Worm (Caenorhabditis elegans) whole organism, L4 larva: ENCODE data around the gene poml-1.

Experiments used
- F44E2.7 ChIP-seq: fragments of 200-800 bp; sonication (Bioruptor generic); IDR thresholded peaks from 2 replicates; pipeline ENCODE4 v2.1.2; 2022; ENCODE audit warnings: missing genetic modification characterization, missing compliant biosample characterization
- R02D3.7 ChIP-seq: fragments of 150-350 bp; sonication (generic microtip); optimal IDR thresholded peaks from 3 replicates; lab custom pipeline; 2014; ENCODE audit warnings: missing biosample characterization, missing genetic modification characterization
- T26A8.4 ChIP-seq: fragments of 200-800 bp; sonication (Bioruptor generic); IDR thresholded peaks from 2 replicates; pipeline ENCODE4 v1.3.6; 2022; ENCODE audit warnings: missing genetic modification characterization, missing compliant biosample characterization
- Y105C5A.15 ChIP-seq: fragments of 200-800 bp; sonication (Bioruptor generic); IDR thresholded peaks from 2 replicates; pipeline ENCODE4 v1.3.6; 2022; ENCODE audit warnings: missing genetic modification characterization, missing compliant biosample characterization
- ZK546.5 ChIP-seq, 2 experiments: sonication (generic microtip); optimal IDR thresholded peaks; 2 replicates each; lab custom pipeline; 2017; ENCODE audit warnings: missing biosample characterization in 2 of 2, missing genetic modification characterization in 2 of 2
- aha-1 ChIP-seq: fragments of 150-350 bp; peaks from one replicate; lab custom pipeline; 2014; ENCODE audit warnings: missing biosample characterization, missing genetic modification characterization
- arid-1 ChIP-seq: fragments of 200-800 bp; sonication (Bioruptor generic); conservative IDR thresholded peaks from 2 replicates; pipeline ENCODE4 v1.3.6; 2022; ENCODE audit warnings: missing genetic modification reagents, missing genetic modification characterization, missing compliant biosample characterization
- attf-4 ChIP-seq: sonication (generic microtip); optimal IDR thresholded peaks from 3 replicates; lab custom pipeline; 2017; ENCODE audit warnings: missing biosample characterization, missing genetic modification characterization
- ceh-20 ChIP-seq: fragments of 200-800 bp; sonication (Bioruptor generic); IDR thresholded peaks from 2 replicates; pipeline ENCODE4 v1.3.6; 2022; ENCODE audit warnings: missing genetic modification reagents, missing genetic modification characterization, missing compliant biosample characterization
- ceh-44 ChIP-seq: fragments of 200-800 bp; sonication (Bioruptor generic); IDR thresholded peaks from 2 replicates; pipeline ENCODE4 v1.3.6; 2022; ENCODE audit warnings: missing genetic modification reagents, missing genetic modification characterization, missing compliant biosample characterization
- ceh-82 ChIP-seq: sonication (generic microtip); optimal IDR thresholded peaks from 2 replicates; lab custom pipeline; 2017; ENCODE audit warnings: missing biosample characterization, missing genetic modification characterization
- ctbp-1 ChIP-seq: fragments of 200-800 bp; sonication (Bioruptor generic); IDR thresholded peaks from 2 replicates; pipeline ENCODE4 v1.3.6; 2022; ENCODE audit warnings: missing genetic modification reagents, missing genetic modification characterization, missing compliant biosample characterization
- daf-19 ChIP-seq: fragments of 200-800 bp; sonication (Bioruptor generic); conservative IDR thresholded peaks from 2 replicates; pipeline ENCODE4 v1.3.6; 2022; ENCODE audit warnings: missing genetic modification characterization, missing compliant biosample characterization
- daf-8 ChIP-seq: fragments of 200-800 bp; sonication (Bioruptor generic); IDR thresholded peaks from 2 replicates; pipeline ENCODE4 v1.3.6; 2022; ENCODE audit warnings: missing genetic modification characterization, missing compliant biosample characterization
- dmd-6 ChIP-seq: fragments of 200-800 bp; sonication (Bioruptor generic); IDR thresholded peaks from 2 replicates; pipeline ENCODE4 v1.3.6; 2022; ENCODE audit warnings: missing genetic modification reagents, missing genetic modification characterization, missing compliant biosample characterization
- dmd-9 ChIP-seq: fragments of 200-800 bp; sonication (Bioruptor generic); IDR thresholded peaks from 2 replicates; pipeline ENCODE4 v1.3.6; 2022; ENCODE audit warnings: missing genetic modification reagents, missing genetic modification characterization, missing compliant biosample characterization
- dpl-1 ChIP-seq: fragments of 150-350 bp; optimal IDR thresholded peaks from 2 replicates; lab custom pipeline; 2014; ENCODE audit warnings: missing biosample characterization, missing genetic modification reagents, missing genetic modification characterization
- dve-1 ChIP-seq: sonication (generic microtip); optimal IDR thresholded peaks from 2 replicates; lab custom pipeline; 2017; ENCODE audit warnings: antibody characterized with exemption, mild to moderate bottlenecking, missing genetic modification characterization, missing compliant biosample characterization; ENCODE audit not compliant: insufficient read depth
- hlh-11 ChIP-seq: fragments of 200-800 bp; sonication (Bioruptor generic); optimal IDR thresholded peaks from 2 replicates; lab custom pipeline; 2018; ENCODE audit warnings: mild to moderate bottlenecking, missing genetic modification characterization, missing compliant biosample characterization
- hlh-30 ChIP-seq: sonication (generic microtip); optimal IDR thresholded peaks from 2 replicates; lab custom pipeline; 2017; ENCODE audit warnings: antibody characterized with exemption, mild to moderate bottlenecking, missing genetic modification characterization, missing compliant biosample characterization; ENCODE audit not compliant: insufficient read depth
- hmg-1.1 ChIP-seq: fragments of 200-800 bp; sonication (Bioruptor generic); IDR thresholded peaks from 2 replicates; pipeline ENCODE4 v1.3.6; 2022; ENCODE audit warnings: missing genetic modification reagents, missing genetic modification characterization, missing compliant biosample characterization
- jun-1 ChIP-seq: fragments of 150-350 bp; optimal IDR thresholded peaks from 2 replicates; lab custom pipeline; 2014; ENCODE audit warnings: missing biosample characterization, missing genetic modification reagents, missing genetic modification characterization
- lim-7 ChIP-seq: fragments of 200-800 bp; sonication (Bioruptor generic); IDR thresholded peaks from 2 replicates; pipeline ENCODE4 v1.3.6; 2022; ENCODE audit warnings: missing genetic modification characterization, missing compliant biosample characterization
- lin-1 ChIP-seq: fragments of 200-800 bp; sonication (Bioruptor generic); IDR thresholded peaks from 2 replicates; pipeline ENCODE4 v1.3.6; 2022; ENCODE audit warnings: missing genetic modification reagents, missing genetic modification characterization, missing compliant biosample characterization
- lin-13 ChIP-seq: fragments of 150-350 bp; optimal IDR thresholded peaks from 2 replicates; lab custom pipeline; 2014; ENCODE audit warnings: missing biosample characterization, missing genetic modification reagents, missing genetic modification characterization
- lin-15B ChIP-seq: fragments of 150-350 bp; sonication (generic microtip); optimal IDR thresholded peaks from 3 replicates; lab custom pipeline; 2014; ENCODE audit warnings: missing biosample characterization, missing genetic modification characterization
- lin-39 ChIP-seq: fragments of 150-350 bp; optimal IDR thresholded peaks from 2 replicates; lab custom pipeline; 2014; ENCODE audit warnings: missing biosample characterization, missing genetic modification reagents, missing genetic modification characterization
- lsy-2 ChIP-seq, 2 experiments: fragments of 150-350 bp in 1 of 2; sonication (generic microtip) in 1 of 2; optimal IDR thresholded peaks; 2 replicates each; lab custom pipeline; 2014 to 2017; ENCODE audit warnings: missing biosample characterization in 2 of 2, missing genetic modification characterization in 2 of 2
- mep-1 ChIP-seq: fragments of 150-350 bp; sonication (generic microtip); optimal IDR thresholded peaks from 3 replicates; lab custom pipeline; 2014; ENCODE audit warnings: missing biosample characterization, missing genetic modification characterization
- mes-2 ChIP-seq: sonication (generic microtip); optimal IDR thresholded peaks from 2 replicates; lab custom pipeline; 2016; ENCODE audit warnings: missing genotype, mild to moderate bottlenecking, missing genetic modification characterization, missing compliant biosample characterization; ENCODE audit not compliant: poor library complexity, severe bottlenecking
- nhr-11 ChIP-seq: fragments of 150-350 bp; optimal IDR thresholded peaks from 2 replicates; lab custom pipeline; 2014; ENCODE audit warnings: missing biosample characterization, missing genetic modification characterization
- nhr-111 ChIP-seq: fragments of 200-800 bp; sonication (Bioruptor generic); optimal IDR thresholded peaks from 2 replicates; lab custom pipeline; 2018; ENCODE audit warnings: mild to moderate bottlenecking, missing genetic modification characterization, missing compliant biosample characterization
- nhr-25 ChIP-seq: sonication (generic microtip); optimal IDR thresholded peaks from 2 replicates; lab custom pipeline; 2017; ENCODE audit warnings: missing genetic modification characterization, mild to moderate bottlenecking, missing compliant biosample characterization, antibody characterized with exemption, moderate library complexity, borderline replicate concordance; ENCODE audit not compliant: insufficient read depth
- nhr-28 ChIP-seq: fragments of 150-350 bp; optimal IDR thresholded peaks from 2 replicates; lab custom pipeline; 2014; ENCODE audit warnings: missing biosample characterization, missing genetic modification characterization
- nhr-42 ChIP-seq: fragments of 200-800 bp; sonication (Bioruptor generic); IDR thresholded peaks from 2 replicates; pipeline ENCODE4 v1.3.6; 2022; ENCODE audit warnings: missing genetic modification characterization, missing compliant biosample characterization
- nhr-48 ChIP-seq: sonication (generic microtip); optimal IDR thresholded peaks from 2 replicates; lab custom pipeline; 2016; ENCODE audit warnings: mild to moderate bottlenecking, missing genetic modification characterization, missing compliant biosample characterization
- nhr-6 ChIP-seq: fragments of 150-350 bp; optimal IDR thresholded peaks from 2 replicates; lab custom pipeline; 2014; ENCODE audit warnings: missing biosample characterization, missing genetic modification characterization
- nhr-77 ChIP-seq: fragments of 150-350 bp; optimal IDR thresholded peaks from 2 replicates; lab custom pipeline; 2014; ENCODE audit warnings: missing biosample characterization, missing genetic modification characterization
- pqm-1 ChIP-seq: sonication (generic microtip); optimal IDR thresholded peaks from 2 replicates; lab custom pipeline; 2017; ENCODE audit warnings: missing biosample characterization, missing genetic modification characterization
- rbr-2 ChIP-seq: sonication (generic microtip); optimal IDR thresholded peaks from 2 replicates; lab custom pipeline; 2016; ENCODE audit warnings: missing genotype, missing genetic modification characterization, missing compliant biosample characterization
- sdz-12 ChIP-seq: fragments of 200-800 bp; sonication (Bioruptor generic); optimal IDR thresholded peaks from 2 replicates; lab custom pipeline; 2018; ENCODE audit warnings: mild to moderate bottlenecking, missing genetic modification characterization, missing compliant biosample characterization
- set-16 ChIP-seq: fragments of 200-800 bp; sonication (Bioruptor generic); IDR thresholded peaks from 2 replicates; pipeline ENCODE4 v1.3.6; 2022; ENCODE audit warnings: missing genetic modification reagents, missing genetic modification characterization, missing compliant biosample characterization
- spr-3 ChIP-seq: fragments of 200-800 bp; sonication (Bioruptor generic); optimal IDR thresholded peaks from 2 replicates; lab custom pipeline; 2018; ENCODE audit warnings: mild to moderate bottlenecking, missing genetic modification characterization, missing compliant biosample characterization
- tag-97 ChIP-seq: fragments of 200-800 bp; sonication (Bioruptor generic); IDR thresholded peaks from 2 replicates; pipeline ENCODE4 v1.3.6; 2022; ENCODE audit warnings: missing genetic modification characterization, missing compliant biosample characterization
- tra-1 ChIP-seq: fragments of 200-800 bp; sonication (Bioruptor generic); IDR thresholded peaks from 2 replicates; pipeline ENCODE4 v1.3.6; 2022; ENCODE audit warnings: missing genetic modification reagents, missing genetic modification characterization, missing compliant biosample characterization
- unc-39 ChIP-seq: sonication (generic microtip); optimal IDR thresholded peaks from 2 replicates; lab custom pipeline; 2017; ENCODE audit warnings: missing biosample characterization, missing genetic modification characterization
- zip-11 ChIP-seq: fragments of 200-800 bp; sonication (Bioruptor generic); IDR thresholded peaks from 2 replicates; pipeline ENCODE4 v1.3.6; 2022; ENCODE audit warnings: missing genetic modification characterization, missing compliant biosample characterization
- zip-2 ChIP-seq: fragments of 150-350 bp; optimal IDR thresholded peaks from 2 replicates; lab custom pipeline; 2014; ENCODE audit warnings: missing biosample characterization, missing genetic modification characterization
- ztf-11 ChIP-seq: fragments of 150-350 bp; optimal IDR thresholded peaks from 2 replicates; lab custom pipeline; 2014; ENCODE audit warnings: missing biosample characterization, missing genetic modification characterization
- ztf-7 ChIP-seq: fragments of 150-350 bp; optimal IDR thresholded peaks from 2 replicates; lab custom pipeline; 2014; ENCODE audit warnings: missing biosample characterization, missing genetic modification characterization

The poml-1 gene

ce11 chrX:13676892-13677291, 45.8 kb downstream of the poml-1 start, which contains the start of gene gck-4:
TSS of gene gck-4 (plus strand) at chrX:13677192.
- TF ChIP-seq dve-1 (tag; lab: Kevin White, UChicago) (no peak), lin-15B (no peak), ceh-44 (no peak), nhr-48 (tag; lab: Kevin White, UChicago) (no peak), zip-11 (GFP tag; lab: Robert Waterston, UW) (no peak), hlh-30 (tag; lab: Kevin White, UChicago) (peak; percentile 5), aha-1 (tag; lab: Kevin White, UChicago) (peak; percentile 16), nhr-42 (GFP tag; lab: Robert Waterston, UW) (no peak), nhr-11 (tag; lab: Kevin White, UChicago) (no peak), nhr-28 (tag; lab: Kevin White, UChicago) (peak; percentile 55)
- TF ChIP-seq, all 104 proteins: peak for 3

ce11 chrX:13675444-13675843, 47.3 kb downstream of the poml-1 start:
- TF ChIP-seq zip-11 (GFP tag; lab: Robert Waterston, UW) (no peak), hlh-11 (tag; lab: Kevin White, UChicago) (peak; percentile 75), ceh-20 (GFP tag; lab: Robert Waterston, UW) (no peak), unc-39 (tag; lab: Kevin White, UChicago) (no peak), nhr-111 (GFP tag; lab: Kevin White, UChicago) (no peak), ceh-82 (no peak), dmd-6 (GFP tag; lab: Robert Waterston, UW) (peak; percentile 43; the same call in 1 of the 2 replicates), jun-1 (tag; lab: Kevin White, UChicago) (no peak), Y105C5A.15 (GFP tag; lab: Robert Waterston, UW) (no peak), daf-8 (GFP tag; lab: Robert Waterston, UW) (no peak), rbr-2 (tag; lab: Kevin White, UChicago) (peak; percentile 10), hmg-1.1 (GFP tag; lab: Robert Waterston, UW) (peak; percentile 60), T26A8.4 (GFP tag; lab: Robert Waterston, UW) (no peak), ztf-7 (tag; lab: Kevin White, UChicago) (no peak), pqm-1 (tag; lab: Kevin White, UChicago) (no peak), dmd-9 (GFP tag; lab: Robert Waterston, UW) (no peak), nhr-6 (tag; lab: Kevin White, UChicago) (peak; percentile 29), set-16 (peak; percentile 42), daf-19 (GFP tag; lab: Robert Waterston, UW) (no peak), tra-1 (GFP tag; lab: Robert Waterston, UW) (no peak), hlh-30 (tag; lab: Kevin White, UChicago) (peak; percentile 18), sdz-12 (no peak), dpl-1 (GFP tag; lab: Kevin White, UChicago) (no peak), lsy-2 (tag; optimal IDR thresholded peaks at IDR 0.05; lab: Kevin White, UChicago) (no peak), F44E2.7 (GFP tag; lab: Robert Waterston, UW) (no peak), dve-1 (tag; lab: Kevin White, UChicago) (peak; percentile 50), ceh-44 (no peak), lin-1 (no peak), mep-1 (tag; lab: Kevin White, UChicago) (peak; percentile 7), R02D3.7 (tag; lab: Kevin White, UChicago) (no peak), arid-1 (no peak), mes-2 (peak; percentile 21), lin-13 (GFP tag; lab: Kevin White, UChicago) (no peak), ZK546.5 (tag; optimal IDR thresholded peaks at IDR 0.05; lab: Kevin White, UChicago) (no peak), spr-3 (GFP tag; lab: Kevin White, UChicago) (no peak), lin-39 (no peak), nhr-77 (tag; lab: Kevin White, UChicago) (no peak), attf-4 (tag; lab: Kevin White, UChicago) (no peak), ztf-11 (tag; lab: Kevin White, UChicago) (no peak), nhr-42 (GFP tag; lab: Robert Waterston, UW) (no peak), lim-7 (GFP tag; lab: Robert Waterston, UW) (no peak), ctbp-1 (GFP tag; lab: Robert Waterston, UW) (no peak), tag-97 (GFP tag; lab: Robert Waterston, UW) (no peak), nhr-25 (peak; percentile 24), zip-2 (tag; lab: Kevin White, UChicago) (no peak)
